Fruit fly (Drosophila melanogaster) whole organism, embryonic: Measurements from ENCODE around the gene CG32625.
A peak's percentile ranks its signal among the peaks of the same experiment; 100 is the strongest.

ENCODE experiments used
- Atf6 ChIP-seq: fragments of 200-800 bp; sonication (Bioruptor generic); IDR thresholded peaks from 2 replicates; pipeline ENCODE4 v1.3.6; 2022; ENCODE audit warnings: missing biosample characterization, missing genetic modification characterization
- CG10147 ChIP-seq: fragments of 200-800 bp; sonication (Bioruptor generic); optimal IDR thresholded peaks from 2 replicates; lab custom pipeline; 2019; ENCODE audit warnings: missing biosample characterization, mild to moderate bottlenecking, missing genetic modification characterization, moderate library complexity
- CG1024 ChIP-seq: fragments of 200-800 bp; sonication (Bioruptor generic); IDR thresholded peaks from 2 replicates; pipeline ENCODE4 v1.3.6; 2022; ENCODE audit warnings: missing biosample characterization, missing genetic modification characterization
- CG10366 ChIP-seq: fragments of 200-800 bp; sonication (Bioruptor generic); IDR thresholded peaks from 2 replicates; pipeline ENCODE4 v1.3.6; 2022; ENCODE audit warnings: missing biosample characterization, missing genetic modification characterization
- CG10462 ChIP-seq: fragments of 200-800 bp; sonication (Bioruptor generic); optimal IDR thresholded peaks from 2 replicates; lab custom pipeline; 2016; ENCODE audit warnings: missing biosample characterization, missing genetic modification characterization
- CG11560 ChIP-seq: fragments of 200-800 bp; sonication (Bioruptor generic); IDR thresholded peaks from 3 replicates; pipeline ENCODE4 v1.3.6; 2022; ENCODE audit warnings: missing biosample characterization, missing genetic modification characterization
- CG12071 ChIP-seq: fragments of 200-800 bp; sonication (Bioruptor generic); optimal IDR thresholded peaks from 3 replicates; lab custom pipeline; 2018; ENCODE audit warnings: missing biosample characterization, mild to moderate bottlenecking, missing genetic modification characterization
- CG13296 ChIP-seq: fragments of 200-800 bp; sonication (Bioruptor generic); optimal IDR thresholded peaks from 3 replicates; lab custom pipeline; 2018; ENCODE audit warnings: missing biosample characterization, mild to moderate bottlenecking, missing genetic modification characterization
- CG14710 ChIP-seq: fragments of 200-800 bp; sonication (Bioruptor generic); optimal IDR thresholded peaks from 3 replicates; lab custom pipeline; 2019; ENCODE audit warnings: missing biosample characterization, mild to moderate bottlenecking, missing genetic modification characterization, moderate library complexity
- CG18011 ChIP-seq: fragments of 200-800 bp; sonication (Bioruptor generic); optimal IDR thresholded peaks from 2 replicates; lab custom pipeline; 2017; ENCODE audit warnings: missing biosample characterization, missing genetic modification characterization, mild to moderate bottlenecking, moderate library complexity, missing genotype
- CG2199 ChIP-seq: fragments of 200-800 bp; sonication (Bioruptor generic); IDR thresholded peaks from 3 replicates; pipeline ENCODE4 v1.3.6; 2022; ENCODE audit warnings: missing biosample characterization, missing genetic modification characterization
- CG3065 ChIP-seq: fragments of 200-800 bp; sonication (Bioruptor generic); optimal IDR thresholded peaks from 2 replicates; lab custom pipeline; 2016; ENCODE audit warnings: missing biosample characterization, missing genetic modification characterization
- CG31224 ChIP-seq: fragments of 200-800 bp; sonication (Bioruptor generic); IDR thresholded peaks from 2 replicates; pipeline ENCODE4 v1.3.6; 2022; ENCODE audit warnings: missing biosample characterization, missing genetic modification characterization
- CG3163 ChIP-seq: fragments of 200-800 bp; sonication (Bioruptor generic); optimal IDR thresholded peaks from 3 replicates; lab custom pipeline; 2016; ENCODE audit warnings: missing biosample characterization, missing genetic modification characterization
- CG32772 ChIP-seq: fragments of 200-800 bp; sonication (Bioruptor generic); IDR thresholded peaks from 2 replicates; pipeline ENCODE4 v1.3.6; 2022; ENCODE audit warnings: missing biosample characterization, missing genetic modification characterization
- CG43689 ChIP-seq: fragments of 200-800 bp; sonication (Bioruptor generic); IDR thresholded peaks from 2 replicates; pipeline ENCODE4 v1.3.6; 2022; ENCODE audit warnings: missing biosample characterization, missing genetic modification characterization
- CG5245 ChIP-seq: fragments of 200-800 bp; sonication (Bioruptor generic); optimal IDR thresholded peaks from 3 replicates; lab custom pipeline; 2016; ENCODE audit warnings: missing biosample characterization, missing genetic modification characterization
- CG6175 ChIP-seq: fragments of 200-800 bp; sonication (Bioruptor generic); IDR thresholded peaks from 3 replicates; pipeline ENCODE4 v1.3.6; 2022; ENCODE audit warnings: missing biosample characterization, missing genetic modification characterization
- CG6813 ChIP-seq: fragments of 200-800 bp; sonication (Bioruptor generic); optimal IDR thresholded peaks from 2 replicates; lab custom pipeline; 2017; ENCODE audit warnings: missing biosample characterization, missing genetic modification characterization, mild to moderate bottlenecking, moderate library complexity, missing genetic modification reagents
- CG6854 ChIP-seq: fragments of 200-800 bp; sonication (Bioruptor generic); optimal IDR thresholded peaks from 3 replicates; lab custom pipeline; 2017; ENCODE audit warnings: missing biosample characterization, mild to moderate bottlenecking, missing genetic modification characterization
- CG7786 ChIP-seq: fragments of 200-800 bp; sonication (Bioruptor generic); optimal IDR thresholded peaks from 2 replicates; lab custom pipeline; 2016; ENCODE audit warnings: missing biosample characterization, missing genetic modification characterization
- CG8290 ChIP-seq, 3 experiments: fragments of 200-800 bp; sonication (Bioruptor generic); optimal IDR thresholded peaks; 2 replicates each; lab custom pipeline; 2016 to 2019; ENCODE audit warnings: missing biosample characterization in 3 of 3, missing genetic modification characterization in 3 of 3, mild to moderate bottlenecking in 2 of 3, moderate library complexity in 1 of 3
- Chrac-16 ChIP-seq: fragments of 200-800 bp; sonication (Bioruptor generic); optimal IDR thresholded peaks from 3 replicates; lab custom pipeline; 2016; ENCODE audit warnings: missing biosample characterization, missing genetic modification characterization
- E2f1 ChIP-seq: fragments of 200-800 bp; sonication (Bioruptor generic); IDR thresholded peaks from 2 replicates; pipeline ENCODE4 v1.3.6; 2022; ENCODE audit warnings: missing biosample characterization, missing genetic modification characterization
- Ets97D ChIP-seq: fragments of 200-800 bp; sonication (Bioruptor generic); optimal IDR thresholded peaks from 3 replicates; lab custom pipeline; 2016; ENCODE audit warnings: missing biosample characterization, missing genetic modification characterization
- Fer2 ChIP-seq: fragments of 200-800 bp; sonication (Bioruptor generic); optimal IDR thresholded peaks from 2 replicates; lab custom pipeline; 2018; ENCODE audit warnings: missing biosample characterization, mild to moderate bottlenecking, missing genetic modification characterization, moderate library complexity
- HmgZ ChIP-seq: fragments of 200-800 bp; sonication (Bioruptor generic); optimal IDR thresholded peaks from 2 replicates; lab custom pipeline; 2018; ENCODE audit warnings: missing biosample characterization, mild to moderate bottlenecking, missing genetic modification characterization
- Hsf ChIP-seq: fragments of 200-800 bp; sonication (Bioruptor generic); optimal IDR thresholded peaks from 3 replicates; lab custom pipeline; 2016; ENCODE audit warnings: missing biosample characterization, missing genetic modification characterization
- Lpt ChIP-seq: fragments of >200 bp; optimal IDR thresholded peaks from 2 replicates; lab custom pipeline; 2018; ENCODE audit warnings: missing biosample characterization, missing genetic modification characterization
- Nf-YC ChIP-seq: fragments of 200-800 bp; optimal IDR thresholded peaks from 3 replicates; lab custom pipeline; 2019; ENCODE audit warnings: missing biosample characterization, mild to moderate bottlenecking, missing genetic modification characterization, moderate library complexity
- Oli ChIP-seq: fragments of 200-800 bp; sonication (Bioruptor generic); optimal IDR thresholded peaks from 2 replicates; lab custom pipeline; 2018; ENCODE audit warnings: missing biosample characterization, mild to moderate bottlenecking, missing genetic modification characterization, moderate library complexity
- Ravus ChIP-seq: fragments of 200-800 bp; sonication (Bioruptor generic); IDR thresholded peaks from 2 replicates; pipeline ENCODE4 v1.3.6; 2022; ENCODE audit warnings: missing biosample characterization, missing genetic modification characterization
- Sry-δ ChIP-seq: fragments of 200-800 bp; sonication (Bioruptor generic); optimal IDR thresholded peaks from 2 replicates; lab custom pipeline; 2016; ENCODE audit warnings: missing biosample characterization, missing genetic modification characterization
- TFAM ChIP-seq: fragments of 200-800 bp; sonication (Bioruptor generic); optimal IDR thresholded peaks from 2 replicates; lab custom pipeline; 2017; ENCODE audit warnings: missing biosample characterization, missing genetic modification characterization, inconsistent platforms
- ato ChIP-seq: fragments of 200-800 bp; sonication (Bioruptor generic); IDR thresholded peaks from 2 replicates; pipeline ENCODE4 v1.3.6; 2022; ENCODE audit warnings: missing biosample characterization, missing genetic modification characterization; ENCODE audit not compliant: partially characterized antibody
- btn ChIP-seq: fragments of 200-800 bp; sonication (Bioruptor generic); optimal IDR thresholded peaks from 2 replicates; lab custom pipeline; 2016; ENCODE audit warnings: missing biosample characterization, missing genetic modification characterization
- cg ChIP-seq: fragments of 200-800 bp; sonication (Bioruptor generic); optimal IDR thresholded peaks from 3 replicates; lab custom pipeline; 2019; ENCODE audit warnings: missing biosample characterization, mild to moderate bottlenecking, missing genetic modification characterization, moderate library complexity
- dysf ChIP-seq: fragments of 200-800 bp; sonication (Bioruptor generic); IDR thresholded peaks from 3 replicates; pipeline ENCODE4 v1.3.6; 2022; ENCODE audit warnings: missing biosample characterization, missing genetic modification characterization
- grau ChIP-seq: fragments of 200-800 bp; optimal IDR thresholded peaks from 3 replicates; lab custom pipeline; 2019; ENCODE audit warnings: missing biosample characterization, mild to moderate bottlenecking, missing genetic modification characterization, moderate library complexity
- lbe ChIP-seq: fragments of 200-800 bp; sonication (Bioruptor generic); optimal IDR thresholded peaks from 2 replicates; lab custom pipeline; 2016; ENCODE audit warnings: missing biosample characterization, mild to moderate bottlenecking, missing genetic modification characterization
- lilli ChIP-seq: fragments of 200-800 bp; sonication (Bioruptor generic); optimal IDR thresholded peaks from 3 replicates; lab custom pipeline; 2016; ENCODE audit warnings: missing biosample characterization, missing genetic modification characterization
- pan ChIP-seq, 4 experiments: fragments of >200 bp in 3 of 4; fragments of 200-800 bp in 1 of 4; sonication (Bioruptor generic) in 1 of 4; optimal IDR thresholded peaks in 3 of 4; IDR thresholded peaks in 1 of 4; 2 replicates each; pipeline versions ENCODE4 v1.3.6 to Lab custom; 2017 to 2022; ENCODE audit warnings: missing biosample characterization in 2 of 4, missing genetic modification characterization in 2 of 4, mixed read lengths in 1 of 4
- pita ChIP-seq: fragments of 200-800 bp; sonication (Bioruptor generic); optimal IDR thresholded peaks from 2 replicates; lab custom pipeline; 2017; ENCODE audit warnings: missing biosample characterization, mild to moderate bottlenecking, missing genetic modification characterization
- shn ChIP-seq: fragments of 200-800 bp; sonication (Bioruptor generic); optimal IDR thresholded peaks from 3 replicates; lab custom pipeline; 2016; ENCODE audit warnings: missing biosample characterization, missing genetic modification characterization
- sob ChIP-seq: fragments of 200-800 bp; sonication (Bioruptor generic); IDR thresholded peaks from 2 replicates; pipeline ENCODE4 v1.3.6; 2022; ENCODE audit warnings: missing biosample characterization, missing genetic modification characterization
- stc ChIP-seq: fragments of 200-800 bp; sonication (Bioruptor generic); IDR thresholded peaks from 2 replicates; pipeline ENCODE4 v1.3.6; 2022; ENCODE audit warnings: missing biosample characterization, missing genetic modification characterization
- tap ChIP-seq: fragments of 200-800 bp; optimal IDR thresholded peaks from 3 replicates; lab custom pipeline; 2019; ENCODE audit warnings: missing biosample characterization, mild to moderate bottlenecking, missing genetic modification characterization, moderate library complexity
- tll ChIP-seq, 2 experiments: fragments of 200-800 bp in 1 of 2; fragments of >200 bp in 1 of 2; sonication (Bioruptor generic) in 1 of 2; optimal IDR thresholded peaks; 2 replicates each; lab custom pipeline; 2017 to 2019; ENCODE audit warnings: missing biosample characterization in 2 of 2, missing genetic modification characterization in 2 of 2, mild to moderate bottlenecking in 1 of 2, moderate library complexity in 1 of 2
- tup ChIP-seq: fragments of 200-800 bp; sonication (Bioruptor generic); optimal IDR thresholded peaks from 2 replicates; lab custom pipeline; 2016; ENCODE audit warnings: missing biosample characterization, mild to moderate bottlenecking, missing genetic modification characterization, moderate library complexity
- zf30C ChIP-seq: fragments of 200-800 bp; sonication (Bioruptor generic); optimal IDR thresholded peaks from 3 replicates; lab custom pipeline; 2018; ENCODE audit warnings: missing biosample characterization, mild to moderate bottlenecking, missing genetic modification characterization

CG32625 gene

DNA sequence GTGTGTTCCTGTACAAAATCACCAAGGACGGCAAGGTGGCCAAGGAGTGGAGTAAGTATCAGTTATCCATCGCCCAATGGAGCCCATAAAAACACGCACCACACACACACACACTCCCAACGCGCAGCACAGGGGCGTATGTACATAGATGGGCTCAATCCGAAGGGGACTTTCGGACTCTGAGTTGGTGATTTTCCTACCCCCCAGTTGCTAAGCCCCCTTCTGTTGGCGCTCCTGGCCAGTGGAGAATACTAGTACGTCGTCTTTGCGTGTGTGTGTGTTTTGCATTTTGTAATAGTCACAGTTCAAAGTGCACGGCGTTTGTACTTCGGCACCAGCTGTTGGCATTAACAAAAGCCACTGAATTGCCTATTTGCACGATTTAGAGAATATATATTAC is 16.6 kb downstream of the CG32625 start (continued):
- TF ChIP-seq shn (GFP tag; lab: Kevin White, UChicago): peak; percentile 70
- peak; percentile 63 for TF ChIP-seq Nf-YC (tag; lab: Kevin White, UChicago)
- TF ChIP-seq CG10366 (GFP tag; lab: Robert Waterston, UW): peak; percentile 82
- no peak for TF ChIP-seq CG6854 (GFP tag; lab: Kevin White, UChicago)
- no peak for TF ChIP-seq CG8290 (GFP tag; optimal IDR thresholded peaks at IDR 0.05; lab: Kevin White, UChicago)
- TF ChIP-seq CG8290 (tag; optimal IDR thresholded peaks at IDR 0.05; lab: Kevin White, UChicago): peak in 1 of 2 experiments; percentile 98
- TF ChIP-seq pan (optimal IDR thresholded peaks at IDR 0.05; lab: Kevin White, UChicago): no peak
- peak in 1 of 2 experiments; percentile 81 for TF ChIP-seq pan (GFP tag; optimal IDR thresholded peaks at IDR 0.05 in 1 of 2, IDR thresholded peaks at IDR 0.05 in 1 of 2)
- no peak for TF ChIP-seq tll (GFP tag; optimal IDR thresholded peaks at IDR 0.05; lab: Kevin White, UChicago)
- peak; percentile 78 for TF ChIP-seq CG7786
- peak; percentile 80 for TF ChIP-seq Hsf (GFP tag; lab: Kevin White, UChicago)
- peak; percentile 85 for TF ChIP-seq CG12071 (GFP tag; lab: Kevin White, UChicago)
- TF ChIP-seq CG5245 (GFP tag; lab: Kevin White, UChicago): peak; percentile 67
- peak; percentile 74 for TF ChIP-seq CG1024 (GFP tag; lab: Robert Waterston, UW)
- peak; percentile 82 for TF ChIP-seq lilli (GFP tag; lab: Kevin White, UChicago)
- peak; percentile 63 for TF ChIP-seq Atf6 (GFP tag; lab: Robert Waterston, UW)
- peak; percentile 73 for TF ChIP-seq grau (tag; lab: Kevin White, UChicago)
- peak; percentile 12 for TF ChIP-seq CG10147 (GFP tag; lab: Kevin White, UChicago)
- peak; percentile 25; the same call in 1 of the 2 replicates for TF ChIP-seq Ravus
- no peak for TF ChIP-seq CG3163 (GFP tag; lab: Kevin White, UChicago)
- TF ChIP-seq sob (GFP tag; lab: Robert Waterston, UW): peak; percentile 85
- TF ChIP-seq cg: peak; percentile 79
- peak; percentile 82 for TF ChIP-seq CG13296 (GFP tag; lab: Kevin White, UChicago)
- no peak for TF ChIP-seq Lpt (GFP tag; lab: Kevin White, UChicago)
- TF ChIP-seq Chrac-16 (GFP tag; lab: Kevin White, UChicago): peak; percentile 75
- TF ChIP-seq CG3065 (GFP tag; lab: Kevin White, UChicago): peak; percentile 46
- peak; percentile 26 for TF ChIP-seq CG14710
- peak; percentile 58 for TF ChIP-seq Oli
- TF ChIP-seq TFAM (GFP tag; lab: Kevin White, UChicago): no peak
- no peak for TF ChIP-seq Sry-δ (GFP tag; lab: Kevin White, UChicago)
- TF ChIP-seq CG43689 (GFP tag; lab: Robert Waterston, UW): peak; percentile 36; the same call in 1 of the 2 replicates
- peak; percentile 78 for TF ChIP-seq CG32772 (GFP tag; lab: Robert Waterston, UW)
- TF ChIP-seq CG11560: peak; percentile 42; the same call in 1 of the 3 replicates
- peak; percentile 57 for TF ChIP-seq CG31224 (GFP tag; lab: Robert Waterston, UW)
- peak; percentile 74; the same call in 2 of the 3 replicates for TF ChIP-seq CG6175 (GFP tag; lab: Robert Waterston, UW)
- peak; percentile 75 for TF ChIP-seq stc (GFP tag; lab: Robert Waterston, UW)
- no peak for TF ChIP-seq pita (GFP tag; lab: Kevin White, UChicago)
- TF ChIP-seq lbe (GFP tag; lab: Kevin White, UChicago): no peak
- peak; percentile 76 for TF ChIP-seq HmgZ
- TF ChIP-seq Ets97D (GFP tag; lab: Kevin White, UChicago): no peak
- 0 out of 3 replicates have a peak, but pooled peaks have one; percentile 39 for TF ChIP-seq CG2199 (GFP tag; lab: Robert Waterston, UW)
- no peak for TF ChIP-seq CG10462
- peak; percentile 46 for TF ChIP-seq CG18011 (GFP tag; lab: Kevin White, UChicago)
- peak; percentile 83 for TF ChIP-seq CG6813
- no peak for TF ChIP-seq ato (GFP tag; lab: Robert Waterston, UW)
- no peak for TF ChIP-seq tup
- no peak for TF ChIP-seq btn (GFP tag; lab: Kevin White, UChicago)
- TF ChIP-seq E2f1: peak; percentile 63
- peak; percentile 67 for TF ChIP-seq tap (tag; lab: Kevin White, UChicago)
- no peak for TF ChIP-seq zf30C (GFP tag; lab: Kevin White, UChicago)
- TF ChIP-seq dysf: peak; percentile 86
- peak; percentile 67 for TF ChIP-seq Fer2
